Worm (Caenorhabditis elegans): ENCODE results near the gene F41E6.12.

- TF ChIP-seq nhr-77 (tag; optimal IDR thresholded peaks at IDR 0.05) (no peak), nhr-10 (tag; optimal IDR thresholded peaks at IDR 0.05) (no peak), lsy-2 (tag; optimal IDR thresholded peaks at IDR 0.05) (no peak), zag-1 (tag; optimal IDR thresholded peaks at IDR 0.05) (no peak), ama-1 (optimal IDR thresholded peaks at IDR 0.05) (no peak), ztf-11 (tag; optimal IDR thresholded peaks at IDR 0.05) (no peak), nhr-23 (tag; optimal IDR thresholded peaks at IDR 0.05) (no peak), lin-39 (tag; optimal IDR thresholded peaks at IDR 0.05) (no peak), elt-1 (tag; optimal IDR thresholded peaks at IDR 0.05) (no peak), lin-11 (tag; optimal IDR thresholded peaks at IDR 0.05) (no peak)
Observed at ce11 chrV:8588079-8588478, 40.9 kb downstream of the F41E6.12 start, which contains the start of gene C10B5.3.

Data from whole organism, L2 larva.